Fruit fly (Drosophila melanogaster) Kc167 (cell line): ENCODE measurements around the gene scf.

Experiments used
- Sin3A ChIP-seq: fragments of >200 bp; optimal IDR thresholded peaks from 2 replicates; lab custom pipeline; 2018; ENCODE audit warnings: missing external identifiers
- h ChIP-seq: fragments of >200 bp; optimal IDR thresholded peaks from 3 replicates; lab custom pipeline; 2018; ENCODE audit warnings: missing external identifiers
- psq ChIP-seq: fragments of >200 bp; optimal IDR thresholded peaks from 2 replicates; lab custom pipeline; 2017; ENCODE audit warnings: missing external identifiers
- ttk ChIP-seq: sonication (Bioruptor generic); optimal IDR thresholded peaks from 2 replicates; lab custom pipeline; 2017; ENCODE audit warnings: missing external identifiers

dm6 chr3L:1349397-1349796, 50.9 kb downstream of the scf start:
- TF ChIP-seq ttk (lab: Kevin White, UChicago) (no peak), psq (lab: Kevin White, UChicago) (no peak), Sin3A (no peak), h (no peak)
